Worm (Caenorhabditis elegans) whole organism, mixed stage, embryonic: ENCODE data around the gene mdt-22.
A peak's percentile ranks its signal among the peaks of the same experiment; 100 is the strongest.

Experiments
- bed-3 ChIP-seq: fragments of 200-800 bp; sonication (Bioruptor generic); optimal IDR thresholded peaks from 3 replicates; lab custom pipeline; 2018; ENCODE audit warnings: mild to moderate bottlenecking, missing genetic modification characterization, moderate library complexity, missing compliant biosample characterization
- blmp-1 ChIP-seq: fragments of 150-350 bp; optimal IDR thresholded peaks from 2 replicates; lab custom pipeline; 2014; ENCODE audit warnings: missing biosample characterization, missing genetic modification characterization
- ceh-39 ChIP-seq: fragments of 150-350 bp; optimal IDR thresholded peaks from 2 replicates; lab custom pipeline; 2014; ENCODE audit warnings: missing biosample characterization, missing genetic modification characterization
- ceh-43 ChIP-seq: fragments of 200-800 bp; sonication (Bioruptor generic); optimal IDR thresholded peaks from 2 replicates; lab custom pipeline; 2018; ENCODE audit warnings: mild to moderate bottlenecking, missing genetic modification characterization, moderate library complexity, missing compliant biosample characterization
- ceh-83 ChIP-seq: fragments of 200-800 bp; sonication (Bioruptor generic); optimal IDR thresholded peaks from 2 replicates; lab custom pipeline; 2018; ENCODE audit warnings: mild to moderate bottlenecking, missing genetic modification characterization, missing compliant biosample characterization
- ces-1 ChIP-seq: fragments of 150-350 bp; optimal IDR thresholded peaks from 2 replicates; lab custom pipeline; 2014; ENCODE audit warnings: missing biosample characterization, missing genetic modification reagents, missing genetic modification characterization
- cnd-1 ChIP-seq: fragments of 200-800 bp; sonication (Bioruptor generic); optimal IDR thresholded peaks from 2 replicates; lab custom pipeline; 2018; ENCODE audit warnings: mild to moderate bottlenecking, missing genetic modification characterization, missing compliant biosample characterization
- elt-1 ChIP-seq: sonication (generic microtip); optimal IDR thresholded peaks from 2 replicates; lab custom pipeline; 2017; ENCODE audit warnings: missing genetic modification characterization, mild to moderate bottlenecking, missing compliant biosample characterization, antibody characterized with exemption, moderate library complexity, borderline replicate concordance; ENCODE audit not compliant: insufficient read depth
- elt-3 ChIP-seq: fragments of 150-350 bp; optimal IDR thresholded peaks from 2 replicates; lab custom pipeline; 2014; ENCODE audit warnings: missing biosample characterization, missing genetic modification characterization
- flh-1 ChIP-seq: fragments of 200-800 bp; sonication (Bioruptor generic); optimal IDR thresholded peaks from 2 replicates; lab custom pipeline; 2018; ENCODE audit warnings: mild to moderate bottlenecking, missing genetic modification characterization, moderate library complexity, missing compliant biosample characterization
- hlh-1 ChIP-seq: fragments of 150-350 bp; optimal IDR thresholded peaks from 2 replicates; lab custom pipeline; 2014; ENCODE audit warnings: missing biosample characterization, missing genetic modification reagents, missing genetic modification characterization
- lin-13 ChIP-seq: fragments of 150-350 bp; optimal IDR thresholded peaks from 2 replicates; lab custom pipeline; 2014; ENCODE audit warnings: missing biosample characterization, missing genetic modification characterization
- lin-32 ChIP-seq: fragments of 200-800 bp; sonication (Bioruptor generic); optimal IDR thresholded peaks from 2 replicates; lab custom pipeline; 2018; ENCODE audit warnings: mild to moderate bottlenecking, missing genetic modification characterization, missing compliant biosample characterization
- lsy-2 ChIP-seq: fragments of 150-350 bp; optimal IDR thresholded peaks from 2 replicates; lab custom pipeline; 2014; ENCODE audit warnings: missing biosample characterization, missing genetic modification characterization
- mab-5 ChIP-seq: fragments of 150-350 bp; optimal IDR thresholded peaks from 2 replicates; lab custom pipeline; 2014; ENCODE audit warnings: missing biosample characterization, missing genetic modification characterization
- mep-1 ChIP-seq: fragments of 150-350 bp; optimal IDR thresholded peaks from 2 replicates; lab custom pipeline; 2017; ENCODE audit warnings: missing biosample characterization, missing genetic modification reagents, missing genetic modification characterization, inconsistent platforms
- mls-2 ChIP-seq: sonication (generic microtip); optimal IDR thresholded peaks from 2 replicates; lab custom pipeline; 2016; ENCODE audit warnings: mild to moderate bottlenecking, missing genetic modification characterization, moderate library complexity, missing compliant biosample characterization
- nhr-237 ChIP-seq: fragments of 150-350 bp; optimal IDR thresholded peaks from 2 replicates; lab custom pipeline; 2014; ENCODE audit warnings: missing biosample characterization, missing genetic modification characterization
- nhr-28 ChIP-seq: fragments of 150-350 bp; optimal IDR thresholded peaks from 2 replicates; lab custom pipeline; 2014; ENCODE audit warnings: missing biosample characterization, missing genetic modification characterization
- nhr-76 ChIP-seq: sonication (generic microtip); optimal IDR thresholded peaks from 2 replicates; lab custom pipeline; 2017; ENCODE audit warnings: missing biosample characterization, missing genetic modification characterization
- snpc-4 ChIP-seq: fragments of 150-350 bp; optimal IDR thresholded peaks from 2 replicates; lab custom pipeline; 2014; ENCODE audit warnings: missing biosample characterization, missing genetic modification characterization
- sptf-1 ChIP-seq: sonication (generic microtip); optimal IDR thresholded peaks from 2 replicates; lab custom pipeline; 2017; ENCODE audit warnings: mild to moderate bottlenecking, missing genetic modification characterization, moderate library complexity, missing compliant biosample characterization
- unc-120 ChIP-seq: sonication (generic microtip); optimal IDR thresholded peaks from 2 replicates; lab custom pipeline; 2017; ENCODE audit warnings: missing genetic modification characterization, missing compliant biosample characterization; ENCODE audit not compliant: poor library complexity, severe bottlenecking
- unc-39 ChIP-seq: fragments of 150-350 bp; optimal IDR thresholded peaks from 2 replicates; lab custom pipeline; 2014; ENCODE audit warnings: missing biosample characterization, missing genetic modification characterization
- unc-62 ChIP-seq: fragments of 150-350 bp; optimal IDR thresholded peaks from 2 replicates; lab custom pipeline; 2014; ENCODE audit warnings: missing biosample characterization, missing genetic modification reagents, missing genetic modification characterization
- ztf-11 ChIP-seq: fragments of 150-350 bp; optimal IDR thresholded peaks from 2 replicates; lab custom pipeline; 2014; ENCODE audit warnings: missing biosample characterization, missing genetic modification characterization

mdt-22 gene

ce11 chrII:10325615-10326232 is 24.7 kb downstream of the mdt-22 start, which contains the start of gene appg-1:
Gene appg-1 (plus strand): TSS chrII:10326041.
- TF ChIP-seq elt-3 (tag; lab: Kevin White, UChicago) = no peak
- TF ChIP-seq nhr-76 (tag; lab: Kevin White, UChicago) = no peak

- TF ChIP-seq flh-1 (GFP tag; lab: Kevin White, UChicago) (no peak), nhr-76 (tag; lab: Kevin White, UChicago) (no peak), elt-1 (tag; lab: Kevin White, UChicago) (no peak)
Observed at ce11 chrII:10329754-10330153, 28.7 kb downstream of the mdt-22 start.

ce11 chrII:10336151-10336550 is 35.1 kb downstream of the mdt-22 start:
- TF ChIP-seq sptf-1 = peak; percentile 58

ce11 chrII:10345012-10345411 is 44.0 kb downstream of the mdt-22 start, which contains the start of gene pro-2:
Gene pro-2 (minus strand): TSS chrII:10345112.
- TF ChIP-seq hlh-1 (no peak), ceh-43 (no peak), unc-120 (no peak), bed-3 (GFP tag; lab: Kevin White, UChicago) (no peak), nhr-28 (tag; lab: Kevin White, UChicago) (no peak), mep-1 (tag; lab: Kevin White, UChicago) (no peak), lsy-2 (tag; lab: Kevin White, UChicago) (no peak), ces-1 (no peak), unc-62 (no peak), ceh-83 (GFP tag; lab: Kevin White, UChicago) (no peak), elt-3 (tag; lab: Kevin White, UChicago) (no peak), lin-13 (tag; lab: Kevin White, UChicago) (no peak), cnd-1 (no peak), mab-5 (tag; lab: Kevin White, UChicago) (no peak), elt-1 (tag; lab: Kevin White, UChicago) (no peak), ceh-39 (tag; lab: Kevin White, UChicago) (no peak), blmp-1 (tag; lab: Kevin White, UChicago) (no peak), snpc-4 (tag; lab: Kevin White, UChicago) (no peak), ztf-11 (tag; lab: Kevin White, UChicago) (no peak), mls-2 (no peak)

- TF ChIP-seq unc-62 (no peak), ceh-43 (no peak), lsy-2 (tag; lab: Kevin White, UChicago) (no peak), lin-32 (GFP tag; lab: Kevin White, UChicago) (no peak), unc-39 (tag; lab: Kevin White, UChicago) (no peak), cnd-1 (no peak), hlh-1 (no peak)
- TF ChIP-seq, all 35 proteins: peak for 0
Observed at ce11 chrII:10346075-10346474, 45.1 kb downstream of the mdt-22 start, which contains the start of gene C07E3.10. Gene C07E3.10 (plus strand): TSS chrII:10346375.

ce11 chrII:10349915-10350314 is 48.9 kb downstream of the mdt-22 start, which contains the start of gene stip-1:
Gene stip-1 (minus strand): TSS chrII:10350012.
- TF ChIP-seq bed-3 (GFP tag; lab: Kevin White, UChicago) (no peak), ces-1 (no peak)
- TF ChIP-seq, all 35 proteins: peak for 0

ce11 chrII:10350487-10350886 is 49.5 kb downstream of the mdt-22 start, which contains the start of gene C07E3.9:
Gene C07E3.9 (plus strand): TSS chrII:10350756.
- peak; percentile 40 for TF ChIP-seq nhr-237 (tag; lab: Kevin White, UChicago)
- TF ChIP-seq elt-1 (tag; lab: Kevin White, UChicago) = no peak
- peak; percentile 56 for TF ChIP-seq lsy-2 (tag; lab: Kevin White, UChicago)
- peak; percentile 87 for TF ChIP-seq ces-1
